Fruit fly (Drosophila melanogaster) whole organism, adult: ENCODE results near the gene rb.

ENCODE experiments used
- CG11617 ChIP-seq: fragments of 200-800 bp; sonication (Bioruptor generic); optimal IDR thresholded peaks from 2 replicates; lab custom pipeline; 2017; ENCODE audit warnings: mild to moderate bottlenecking, missing biosample characterization, missing genetic modification reagents, missing genetic modification characterization
- CG12768 ChIP-seq: fragments of 200-800 bp; sonication (Bioruptor generic); optimal IDR thresholded peaks from 2 replicates; lab custom pipeline; 2017; ENCODE audit warnings: missing biosample characterization, missing genetic modification characterization, mild to moderate bottlenecking, moderate library complexity, missing genetic modification reagents
- CG14711 ChIP-seq: fragments of 200-800 bp; sonication (Bioruptor generic); optimal IDR thresholded peaks from 2 replicates; lab custom pipeline; 2018; ENCODE audit warnings: missing biosample characterization, mild to moderate bottlenecking, missing genetic modification characterization, moderate library complexity
- CG1620 ChIP-seq: fragments of 200-800 bp; sonication (Bioruptor generic); optimal IDR thresholded peaks from 2 replicates; lab custom pipeline; 2016; ENCODE audit warnings: missing biosample characterization, missing genetic modification characterization
- CG33017 ChIP-seq: fragments of 200-800 bp; sonication (Bioruptor generic); optimal IDR thresholded peaks from 2 replicates; lab custom pipeline; 2018; ENCODE audit warnings: missing biosample characterization, mild to moderate bottlenecking, missing genetic modification characterization, moderate library complexity
- CG5204 ChIP-seq: fragments of 200-800 bp; sonication (Bioruptor generic); optimal IDR thresholded peaks from 2 replicates; lab custom pipeline; 2016; ENCODE audit warnings: missing biosample characterization, missing genetic modification characterization
- CG7045 ChIP-seq: fragments of 200-800 bp; sonication (Bioruptor generic); optimal IDR thresholded peaks from 2 replicates; lab custom pipeline; 2017; ENCODE audit warnings: missing biosample characterization, mild to moderate bottlenecking, missing genetic modification characterization
- CG7101 ChIP-seq: fragments of 200-800 bp; sonication (Bioruptor generic); optimal IDR thresholded peaks from 2 replicates; lab custom pipeline; 2018; ENCODE audit warnings: missing biosample characterization, mild to moderate bottlenecking, missing genetic modification characterization, moderate library complexity
- Clk ChIP-seq: fragments of 200-800 bp; sonication (Bioruptor generic); optimal IDR thresholded peaks from 2 replicates; lab custom pipeline; 2017; ENCODE audit warnings: missing biosample characterization, missing genetic modification characterization
- Crg-1 ChIP-seq: fragments of 200-800 bp; sonication (Bioruptor generic); optimal IDR thresholded peaks from 2 replicates; lab custom pipeline; 2016; ENCODE audit warnings: missing biosample characterization, missing genetic modification characterization
- Hr96 ChIP-seq: fragments of 200-800 bp; sonication (Bioruptor generic); optimal IDR thresholded peaks from 2 replicates; lab custom pipeline; 2016; ENCODE audit warnings: missing biosample characterization, missing genetic modification characterization
- Mnt ChIP-seq: fragments of 200-800 bp; sonication (Bioruptor generic); optimal IDR thresholded peaks from 2 replicates; lab custom pipeline; 2016; ENCODE audit warnings: missing biosample characterization, mild to moderate bottlenecking, missing genetic modification characterization
- bab1 ChIP-seq: fragments of 200-800 bp; sonication (Bioruptor generic); optimal IDR thresholded peaks from 3 replicates; lab custom pipeline; 2019; ENCODE audit warnings: missing biosample characterization, mild to moderate bottlenecking, missing genetic modification characterization, moderate library complexity
- cic ChIP-seq: fragments of 200-800 bp; sonication (Bioruptor generic); optimal IDR thresholded peaks from 2 replicates; lab custom pipeline; 2017; ENCODE audit warnings: missing biosample characterization, mild to moderate bottlenecking, missing genetic modification characterization, moderate library complexity
- cnc ChIP-seq, 2 experiments: fragments of >200 bp; optimal IDR thresholded peaks; 2 replicates each; lab custom pipeline; 2017
- kay ChIP-seq: fragments of 200-800 bp; sonication (Bioruptor generic); peaks from one replicate; lab custom pipeline; 2016; ENCODE audit warnings: missing biosample characterization, missing genetic modification characterization, borderline replicate concordance
- ovo ChIP-seq: fragments of 200-800 bp; sonication (Bioruptor generic); optimal IDR thresholded peaks from 2 replicates; lab custom pipeline; 2016; ENCODE audit warnings: missing biosample characterization, missing genetic modification characterization
- pad ChIP-seq: fragments of 200-800 bp; sonication (Bioruptor generic); optimal IDR thresholded peaks from 3 replicates; lab custom pipeline; 2017; ENCODE audit warnings: missing biosample characterization, missing genetic modification characterization, mild to moderate bottlenecking, moderate library complexity, missing genetic modification reagents
- tj ChIP-seq: fragments of 200-800 bp; sonication (Bioruptor generic); optimal IDR thresholded peaks from 3 replicates; lab custom pipeline; 2017; ENCODE audit warnings: missing biosample characterization, mild to moderate bottlenecking, missing genetic modification characterization, moderate library complexity
- toe ChIP-seq: fragments of 200-800 bp; sonication (Bioruptor generic); optimal IDR thresholded peaks from 2 replicates; lab custom pipeline; 2016; ENCODE audit warnings: missing biosample characterization, missing genetic modification characterization

The rb gene

dm6 chrX:4573971-4574370 is 33.5 kb upstream of the rb start:
- TF ChIP-seq Crg-1 (GFP tag; lab: Kevin White, UChicago) (no peak), CG5204 (GFP tag; lab: Kevin White, UChicago) (no peak), CG1620 (GFP tag; lab: Kevin White, UChicago) (no peak), pad (no peak), kay (no peak), CG12768 (GFP tag; lab: Kevin White, UChicago) (no peak), CG14711 (tag; lab: Kevin White, UChicago) (no peak), CG7101 (no peak), tj (GFP tag; lab: Kevin White, UChicago) (no peak), cnc (optimal IDR thresholded peaks at IDR 0.05; lab: Kevin White, UChicago) (no peak), CG11617 (GFP tag; lab: Kevin White, UChicago) (no peak), Clk (GFP tag; lab: Kevin White, UChicago) (no peak), ovo (GFP tag; lab: Kevin White, UChicago) (no peak)

dm6 chrX:4571829-4572228 is 31.4 kb upstream of the rb start, which contains the start of gene CG12684:
Gene CG12684, minus strand, starts transcription at chrX:4571929.
- TF ChIP-seq Hr96 (GFP tag; lab: Kevin White, UChicago) (no peak), CG1620 (GFP tag; lab: Kevin White, UChicago) (no peak), Crg-1 (GFP tag; lab: Kevin White, UChicago) (no peak), bab1 (GFP tag; lab: Kevin White, UChicago) (no peak), cic (GFP tag; lab: Kevin White, UChicago) (no peak), CG12768 (GFP tag; lab: Kevin White, UChicago) (no peak), toe (GFP tag; lab: Kevin White, UChicago) (no peak), CG11617 (GFP tag; lab: Kevin White, UChicago) (no peak), CG33017 (no peak), CG14711 (tag; lab: Kevin White, UChicago) (no peak), pad (no peak), cnc (optimal IDR thresholded peaks at IDR 0.05; lab: Kevin White, UChicago) (no peak), CG7045 (GFP tag; lab: Kevin White, UChicago) (no peak), CG5204 (GFP tag; lab: Kevin White, UChicago) (no peak), tj (GFP tag; lab: Kevin White, UChicago) (no peak), CG7101 (no peak), ovo (GFP tag; lab: Kevin White, UChicago) (no peak), Mnt (GFP tag; lab: Kevin White, UChicago) (no peak)

dm6 chrX:4564962-4565361 is 24.5 kb upstream of the rb start:
- TF ChIP-seq CG12768 (GFP tag; lab: Kevin White, UChicago) (no peak), bab1 (GFP tag; lab: Kevin White, UChicago) (no peak), CG1620 (GFP tag; lab: Kevin White, UChicago) (no peak), Mnt (GFP tag; lab: Kevin White, UChicago) (no peak), pad (no peak), cic (GFP tag; lab: Kevin White, UChicago) (no peak), toe (GFP tag; lab: Kevin White, UChicago) (no peak), CG5204 (GFP tag; lab: Kevin White, UChicago) (no peak)

dm6 chrX:4563980-4564379 is 23.6 kb upstream of the rb start:
- TF ChIP-seq Hr96 (GFP tag; lab: Kevin White, UChicago) (no peak), kay (no peak), Clk (GFP tag; lab: Kevin White, UChicago) (no peak), CG1620 (GFP tag; lab: Kevin White, UChicago) (no peak), CG7045 (GFP tag; lab: Kevin White, UChicago) (no peak)

- no peak for TF ChIP-seq Crg-1 (GFP tag; lab: Kevin White, UChicago)
- no peak for TF ChIP-seq CG5204 (GFP tag; lab: Kevin White, UChicago)
- TF ChIP-seq cic (GFP tag; lab: Kevin White, UChicago), result no peak
- no peak for TF ChIP-seq tj (GFP tag; lab: Kevin White, UChicago)
- TF ChIP-seq CG12768 (GFP tag; lab: Kevin White, UChicago), result no peak
- TF ChIP-seq kay, result no peak
- TF ChIP-seq CG7101, result no peak
- no peak for TF ChIP-seq pad
- no peak for TF ChIP-seq Mnt (GFP tag; lab: Kevin White, UChicago)
- TF ChIP-seq cnc (optimal IDR thresholded peaks at IDR 0.05; lab: Kevin White, UChicago), result no peak
- no peak for TF ChIP-seq CG33017
- TF ChIP-seq Hr96 (GFP tag; lab: Kevin White, UChicago), result no peak
- no peak for TF ChIP-seq ovo (GFP tag; lab: Kevin White, UChicago)
- no peak for TF ChIP-seq toe (GFP tag; lab: Kevin White, UChicago)
- no peak for TF ChIP-seq CG14711 (tag; lab: Kevin White, UChicago)
- TF ChIP-seq CG11617 (GFP tag; lab: Kevin White, UChicago), result no peak
- no peak for TF ChIP-seq CG1620 (GFP tag; lab: Kevin White, UChicago)
- no peak for TF ChIP-seq Clk (GFP tag; lab: Kevin White, UChicago)
- TF ChIP-seq CG7045 (GFP tag; lab: Kevin White, UChicago), result no peak
Observed at dm6 chrX:4560182-4560845, 19.9 kb upstream of the rb start.

- no peak for TF ChIP-seq CG5204 (GFP tag; lab: Kevin White, UChicago)
- no peak for TF ChIP-seq tj (GFP tag; lab: Kevin White, UChicago)
- TF ChIP-seq bab1 (GFP tag; lab: Kevin White, UChicago), result no peak
- no peak for TF ChIP-seq cnc (optimal IDR thresholded peaks at IDR 0.05; lab: Kevin White, UChicago)
- no peak for TF ChIP-seq Clk (GFP tag; lab: Kevin White, UChicago)
Observed at dm6 chrX:4557772-4558171, 17.3 kb upstream of the rb start, which contains the start of gene CG3546. Gene CG3546, plus strand, starts transcription at chrX:4558072.
